Fruit fly (Drosophila melanogaster): ENCODE results near the gene lin-52.

DNA sequence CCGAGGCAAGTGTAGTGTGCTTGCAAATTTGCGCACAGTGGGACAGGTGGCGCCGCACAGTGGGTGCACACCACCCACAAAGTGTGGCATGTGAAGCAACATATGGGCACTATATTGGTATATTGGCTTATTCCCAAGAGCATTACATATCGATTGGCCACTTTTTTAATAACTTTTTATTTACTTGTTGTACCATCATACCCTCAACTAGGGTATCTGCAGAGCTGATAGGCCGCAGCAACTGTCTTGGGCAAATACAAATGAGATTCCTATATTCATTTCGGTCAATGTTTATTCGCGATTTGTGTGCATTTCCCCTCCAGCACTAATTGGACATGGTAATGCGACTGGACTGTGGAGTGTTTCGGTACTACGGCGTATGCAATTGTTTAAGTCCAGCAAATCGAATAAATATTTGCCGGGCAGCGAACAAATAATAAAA lies 30.0 kb downstream of the lin-52 start:
- TF ChIP-seq gl (tag; optimal IDR thresholded peaks at IDR 0.05), result peak; percentile 28
- peak; percentile 87 for TF ChIP-seq CG14655 (GFP tag; optimal IDR thresholded peaks at IDR 0.05)
- peak; percentile 89 for TF ChIP-seq Ets98B (GFP tag; IDR thresholded peaks at IDR 0.05)
- TF ChIP-seq D1 (tag; optimal IDR thresholded peaks at IDR 0.05), result no peak
- peak; percentile 38 for TF ChIP-seq Snoo (tag; optimal IDR thresholded peaks at IDR 0.05)
- peak; percentile 75 for TF ChIP-seq CG15710 (tag; optimal IDR thresholded peaks at IDR 0.05)
- peak; percentile 29 for TF ChIP-seq CG13204 (GFP tag; optimal IDR thresholded peaks at IDR 0.05)
- TF ChIP-seq fd96Ca (GFP tag; IDR thresholded peaks at IDR 0.05), result peak; percentile 92
- TF ChIP-seq CG9948 (tag; optimal IDR thresholded peaks at IDR 0.05), result peak; percentile 80
- peak; percentile 79 for TF ChIP-seq CG17806 (tag; optimal IDR thresholded peaks at IDR 0.05)
- TF ChIP-seq EcR (GFP tag; optimal IDR thresholded peaks at IDR 0.05), result no peak
- TF ChIP-seq Pif1B (GFP tag; optimal IDR thresholded peaks at IDR 0.05), result peak; percentile 85
- TF ChIP-seq CG8159 (tag; optimal IDR thresholded peaks at IDR 0.05), result peak; percentile 76

Measured in whole organism, pupa.